Worm (Caenorhabditis elegans) whole organism, mixed stage, embryonic: Measurements from ENCODE around the gene let-99.

ENCODE experiments used
- M03D4.4 ChIP-seq: sonication (generic microtip); optimal IDR thresholded peaks from 2 replicates; lab custom pipeline; 2017; ENCODE audit warnings: mild to moderate bottlenecking, missing genetic modification characterization, missing compliant biosample characterization
- ceh-39 ChIP-seq: fragments of 150-350 bp; optimal IDR thresholded peaks from 2 replicates; lab custom pipeline; 2014; ENCODE audit warnings: missing biosample characterization, missing genetic modification characterization
- ces-1 ChIP-seq: fragments of 150-350 bp; optimal IDR thresholded peaks from 2 replicates; lab custom pipeline; 2014; ENCODE audit warnings: missing biosample characterization, missing genetic modification reagents, missing genetic modification characterization
- elt-1 ChIP-seq: sonication (generic microtip); optimal IDR thresholded peaks from 2 replicates; lab custom pipeline; 2017; ENCODE audit warnings: missing genetic modification characterization, mild to moderate bottlenecking, missing compliant biosample characterization, antibody characterized with exemption, moderate library complexity, borderline replicate concordance; ENCODE audit not compliant: insufficient read depth
- elt-3 ChIP-seq: fragments of 150-350 bp; optimal IDR thresholded peaks from 2 replicates; lab custom pipeline; 2014; ENCODE audit warnings: missing biosample characterization, missing genetic modification characterization
- hlh-1 ChIP-seq: fragments of 150-350 bp; optimal IDR thresholded peaks from 2 replicates; lab custom pipeline; 2014; ENCODE audit warnings: missing biosample characterization, missing genetic modification reagents, missing genetic modification characterization
- lsy-2 ChIP-seq: fragments of 150-350 bp; optimal IDR thresholded peaks from 2 replicates; lab custom pipeline; 2014; ENCODE audit warnings: missing biosample characterization, missing genetic modification characterization
- mep-1 ChIP-seq: fragments of 150-350 bp; optimal IDR thresholded peaks from 2 replicates; lab custom pipeline; 2017; ENCODE audit warnings: missing biosample characterization, missing genetic modification reagents, missing genetic modification characterization, inconsistent platforms
- nhr-237 ChIP-seq: fragments of 150-350 bp; optimal IDR thresholded peaks from 2 replicates; lab custom pipeline; 2014; ENCODE audit warnings: missing biosample characterization, missing genetic modification characterization
- nhr-76 ChIP-seq: sonication (generic microtip); optimal IDR thresholded peaks from 2 replicates; lab custom pipeline; 2017; ENCODE audit warnings: missing biosample characterization, missing genetic modification characterization
- unc-39 ChIP-seq: fragments of 150-350 bp; optimal IDR thresholded peaks from 2 replicates; lab custom pipeline; 2014; ENCODE audit warnings: missing biosample characterization, missing genetic modification characterization
- unc-62 ChIP-seq: fragments of 150-350 bp; optimal IDR thresholded peaks from 2 replicates; lab custom pipeline; 2014; ENCODE audit warnings: missing biosample characterization, missing genetic modification reagents, missing genetic modification characterization

- TF ChIP-seq unc-62 (GFP tag; lab: Kevin White, UChicago) (peak; percentile 73), nhr-237 (tag; lab: Kevin White, UChicago) (no peak), M03D4.4 (tag; lab: Kevin White, UChicago) (peak; percentile 66), elt-1 (no peak), ces-1 (GFP tag; lab: Kevin White, UChicago) (no peak), unc-39 (tag; lab: Kevin White, UChicago) (no peak), lsy-2 (tag; lab: Kevin White, UChicago) (no peak), nhr-76 (tag; lab: Kevin White, UChicago) (no peak), elt-3 (tag; lab: Kevin White, UChicago) (no peak), ceh-39 (tag; lab: Kevin White, UChicago) (no peak), mep-1 (tag; lab: Kevin White, UChicago) (no peak), hlh-1 (tag; lab: Kevin White, UChicago) (peak; percentile 97)
Observed at ce11 chrIV:12615122-12615745, 47.6 kb downstream of the let-99 start.
